Worm (Caenorhabditis elegans): ENCODE results near the gene C13A2.7.

ce11 chrV:7275491-7275890, 9.4 kb downstream of the C13A2.7 start, which contains the start of gene C13A2.5:
- TF ChIP-seq nhr-12 (tag; optimal IDR thresholded peaks at IDR 0.05): no peak
- no peak for TF ChIP-seq R02D3.7 (tag; optimal IDR thresholded peaks at IDR 0.05)
- no peak for TF ChIP-seq unc-39 (tag; optimal IDR thresholded peaks at IDR 0.05)
- no peak for TF ChIP-seq fos-1 (tag; optimal IDR thresholded peaks at IDR 0.05)
- no peak for TF ChIP-seq zag-1 (tag; optimal IDR thresholded peaks at IDR 0.05)
- TF ChIP-seq nhr-237 (tag; optimal IDR thresholded peaks at IDR 0.05): no peak
- TF ChIP-seq nhr-10 (tag; optimal IDR thresholded peaks at IDR 0.05): no peak
- no peak for TF ChIP-seq lsy-2 (tag; optimal IDR thresholded peaks at IDR 0.05)
- TF ChIP-seq ztf-11 (tag; optimal IDR thresholded peaks at IDR 0.05): no peak
- TF ChIP-seq unc-62 (GFP tag; optimal IDR thresholded peaks at IDR 0.05): no peak

Measured in whole organism, L2 larva.